Worm (Caenorhabditis elegans) whole organism, L4 larva: ENCODE data around the gene mex-6.

Source experiments
- F10B5.3 ChIP-seq: sonication (generic microtip); optimal IDR thresholded peaks from 2 replicates; lab custom pipeline; 2016; ENCODE audit warnings: mild to moderate bottlenecking, missing genetic modification characterization, missing compliant biosample characterization
- F26F4.8 ChIP-seq: fragments of 200-800 bp; sonication (Bioruptor generic); conservative IDR thresholded peaks from 2 replicates; pipeline ENCODE4 v1.3.6; 2022; ENCODE audit warnings: missing genetic modification characterization, missing compliant biosample characterization
- F37D6.2 ChIP-seq: sonication (generic microtip); optimal IDR thresholded peaks from 2 replicates; lab custom pipeline; 2016; ENCODE audit warnings: mild to moderate bottlenecking, missing genetic modification characterization, missing compliant biosample characterization
- F44E2.7 ChIP-seq: fragments of 200-800 bp; sonication (Bioruptor generic); IDR thresholded peaks from 2 replicates; pipeline ENCODE4 v2.1.2; 2022; ENCODE audit warnings: missing genetic modification characterization, missing compliant biosample characterization
- T20F7.1 ChIP-seq: fragments of 200-800 bp; sonication (Bioruptor generic); optimal IDR thresholded peaks from 2 replicates; lab custom pipeline; 2018; ENCODE audit warnings: mild to moderate bottlenecking, missing genetic modification characterization, missing compliant biosample characterization
- ZK546.5 ChIP-seq, 2 experiments: sonication (generic microtip); optimal IDR thresholded peaks; 2 replicates each; lab custom pipeline; 2017; ENCODE audit warnings: missing biosample characterization in 2 of 2, missing genetic modification characterization in 2 of 2
- aha-1 ChIP-seq: fragments of 150-350 bp; peaks from one replicate; lab custom pipeline; 2014; ENCODE audit warnings: missing biosample characterization, missing genetic modification characterization
- aly-2 ChIP-seq: sonication (generic microtip); optimal IDR thresholded peaks from 2 replicates; lab custom pipeline; 2018; ENCODE audit warnings: missing biosample characterization, missing genetic modification characterization
- ama-1 ChIP-seq: fragments of 150-350 bp; optimal IDR thresholded peaks from 2 replicates; lab custom pipeline; 2014; ENCODE audit warnings: inconsistent platforms, mixed read lengths
- ceh-20 ChIP-seq: fragments of 200-800 bp; sonication (Bioruptor generic); IDR thresholded peaks from 2 replicates; pipeline ENCODE4 v1.3.6; 2022; ENCODE audit warnings: missing genetic modification reagents, missing genetic modification characterization, missing compliant biosample characterization
- ceh-44 ChIP-seq: fragments of 200-800 bp; sonication (Bioruptor generic); IDR thresholded peaks from 2 replicates; pipeline ENCODE4 v1.3.6; 2022; ENCODE audit warnings: missing genetic modification reagents, missing genetic modification characterization, missing compliant biosample characterization
- ceh-62 ChIP-seq: sonication (generic microtip); optimal IDR thresholded peaks from 2 replicates; lab custom pipeline; 2017; ENCODE audit warnings: missing biosample characterization, missing genetic modification characterization
- cey-2 ChIP-seq: sonication (generic microtip); optimal IDR thresholded peaks from 3 replicates; lab custom pipeline; 2017; ENCODE audit warnings: missing genetic modification characterization, mild to moderate bottlenecking, missing compliant biosample characterization, antibody characterized with exemption, borderline replicate concordance; ENCODE audit not compliant: insufficient read depth
- ctbp-1 ChIP-seq: fragments of 200-800 bp; sonication (Bioruptor generic); IDR thresholded peaks from 2 replicates; pipeline ENCODE4 v1.3.6; 2022; ENCODE audit warnings: missing genetic modification reagents, missing genetic modification characterization, missing compliant biosample characterization
- duxl-1 ChIP-seq: sonication (generic microtip); optimal IDR thresholded peaks from 2 replicates; lab custom pipeline; 2016; ENCODE audit warnings: mild to moderate bottlenecking, missing genetic modification characterization, moderate library complexity, missing compliant biosample characterization; ENCODE audit not compliant: poor library complexity
- egl-27 ChIP-seq: sonication (generic microtip); optimal IDR thresholded peaks from 3 replicates; lab custom pipeline; 2017; ENCODE audit warnings: missing biosample characterization, missing genetic modification reagents, missing genetic modification characterization
- fos-1 ChIP-seq: fragments of 150-350 bp; optimal IDR thresholded peaks from 2 replicates; lab custom pipeline; 2014; ENCODE audit warnings: missing biosample characterization, missing genetic modification characterization
- hif-1 ChIP-seq, 2 experiments: sonication (generic microtip); optimal IDR thresholded peaks; 2 replicates each; lab custom pipeline; 2016 to 2017; ENCODE audit warnings: missing compliant biosample characterization in 2 of 2, missing genetic modification characterization in 2 of 2, missing genetic modification reagents in 2 of 2, missing genotype in 2 of 2, mild to moderate bottlenecking in 1 of 2
- hlh-11 ChIP-seq: fragments of 200-800 bp; sonication (Bioruptor generic); optimal IDR thresholded peaks from 2 replicates; lab custom pipeline; 2018; ENCODE audit warnings: mild to moderate bottlenecking, missing genetic modification characterization, missing compliant biosample characterization
- jun-1 ChIP-seq: fragments of 150-350 bp; optimal IDR thresholded peaks from 2 replicates; lab custom pipeline; 2014; ENCODE audit warnings: missing biosample characterization, missing genetic modification reagents, missing genetic modification characterization
- lir-3 ChIP-seq: sonication (generic microtip); optimal IDR thresholded peaks from 2 replicates; lab custom pipeline; 2016; ENCODE audit warnings: mild to moderate bottlenecking, missing genetic modification characterization, missing compliant biosample characterization
- lsy-2 ChIP-seq, 2 experiments: fragments of 150-350 bp in 1 of 2; sonication (generic microtip) in 1 of 2; optimal IDR thresholded peaks; 2 replicates each; lab custom pipeline; 2014 to 2017; ENCODE audit warnings: missing biosample characterization in 2 of 2, missing genetic modification characterization in 2 of 2
- madf-5 ChIP-seq, 2 experiments: fragments of 200-800 bp; sonication (Bioruptor generic); IDR thresholded peaks; 2 replicates each; pipeline ENCODE4 v1.3.6; 2022; ENCODE audit warnings: missing compliant biosample characterization in 2 of 2, missing genetic modification characterization in 2 of 2
- mdl-1 ChIP-seq, 2 experiments: fragments of 150-350 bp in 1 of 2; sonication (generic microtip) in 1 of 2; optimal IDR thresholded peaks; 2 replicates each; lab custom pipeline; 2014 to 2017; ENCODE audit warnings: missing biosample characterization in 2 of 2, missing genetic modification characterization in 2 of 2
- mxl-3 ChIP-seq: fragments of 200-800 bp; sonication (Bioruptor generic); optimal IDR thresholded peaks from 2 replicates; lab custom pipeline; 2018; ENCODE audit warnings: mild to moderate bottlenecking, missing genetic modification characterization, missing compliant biosample characterization
- nhr-10 ChIP-seq: fragments of 150-350 bp; optimal IDR thresholded peaks from 2 replicates; lab custom pipeline; 2014; ENCODE audit warnings: missing biosample characterization, missing genetic modification characterization
- nhr-237 ChIP-seq: sonication (generic microtip); optimal IDR thresholded peaks from 2 replicates; lab custom pipeline; 2017; ENCODE audit warnings: missing biosample characterization, missing genetic modification characterization
- nhr-25 ChIP-seq: sonication (generic microtip); optimal IDR thresholded peaks from 2 replicates; lab custom pipeline; 2017; ENCODE audit warnings: missing genetic modification characterization, mild to moderate bottlenecking, missing compliant biosample characterization, antibody characterized with exemption, moderate library complexity, borderline replicate concordance; ENCODE audit not compliant: insufficient read depth
- nhr-28 ChIP-seq: fragments of 150-350 bp; optimal IDR thresholded peaks from 2 replicates; lab custom pipeline; 2014; ENCODE audit warnings: missing biosample characterization, missing genetic modification characterization
- nhr-48 ChIP-seq: sonication (generic microtip); optimal IDR thresholded peaks from 2 replicates; lab custom pipeline; 2016; ENCODE audit warnings: mild to moderate bottlenecking, missing genetic modification characterization, missing compliant biosample characterization
- nhr-76 ChIP-seq: fragments of 150-350 bp; optimal IDR thresholded peaks from 2 replicates; lab custom pipeline; 2014; ENCODE audit warnings: missing biosample characterization, missing genetic modification characterization
- pha-4 ChIP-seq, 2 experiments: fragments of 150-350 bp in 1 of 2; fragments of 200-800 bp in 1 of 2; sonication (Bioruptor generic) in 1 of 2; IDR thresholded peaks in 1 of 2; optimal IDR thresholded peaks in 1 of 2; 2 replicates each; pipeline versions ENCODE4 v1.3.6 to Lab custom; 2014 to 2022; ENCODE audit warnings: missing genetic modification characterization in 2 of 2, missing genetic modification reagents in 2 of 2, missing biosample characterization in 1 of 2, missing compliant biosample characterization in 1 of 2
- saeg-2 ChIP-seq: fragments of 200-800 bp; sonication (Bioruptor generic); IDR thresholded peaks from 2 replicates; pipeline ENCODE4 v1.3.6; 2022; ENCODE audit warnings: missing genetic modification reagents, missing genetic modification characterization, missing compliant biosample characterization
- sdz-12 ChIP-seq: fragments of 200-800 bp; sonication (Bioruptor generic); optimal IDR thresholded peaks from 2 replicates; lab custom pipeline; 2018; ENCODE audit warnings: mild to moderate bottlenecking, missing genetic modification characterization, missing compliant biosample characterization
- skn-1 ChIP-seq: fragments of 150-350 bp; optimal IDR thresholded peaks from 2 replicates; lab custom pipeline; 2014; ENCODE audit warnings: missing biosample characterization, missing genetic modification characterization
- snpc-4 ChIP-seq: fragments of 150-350 bp; optimal IDR thresholded peaks from 2 replicates; lab custom pipeline; 2014; ENCODE audit warnings: missing biosample characterization, missing genetic modification characterization
- spr-1 ChIP-seq: sonication (generic microtip); optimal IDR thresholded peaks from 2 replicates; lab custom pipeline; 2016; ENCODE audit warnings: mild to moderate bottlenecking, missing genetic modification characterization, missing compliant biosample characterization
- spr-3 ChIP-seq: fragments of 200-800 bp; sonication (Bioruptor generic); optimal IDR thresholded peaks from 2 replicates; lab custom pipeline; 2018; ENCODE audit warnings: mild to moderate bottlenecking, missing genetic modification characterization, missing compliant biosample characterization
- unc-130 ChIP-seq: sonication (generic microtip); optimal IDR thresholded peaks from 2 replicates; lab custom pipeline; 2016; ENCODE audit warnings: missing genetic modification reagents, missing genetic modification characterization, missing compliant biosample characterization
- unc-62 ChIP-seq, 3 experiments: fragments of 150-350 bp in 1 of 3; sonication (generic microtip); optimal IDR thresholded peaks in 2 of 3; peaks in 1 of 3; 1 replicate in 1 of 3; 2 replicates in 2 of 3; lab custom pipeline; 2014 to 2017; ENCODE audit warnings: missing biosample characterization in 3 of 3, missing genetic modification characterization in 3 of 3, missing genetic modification reagents in 3 of 3, missing genotype in 1 of 3
- vab-7 ChIP-seq: fragments of 200-800 bp; sonication (Bioruptor generic); IDR thresholded peaks from 2 replicates; pipeline ENCODE4 v1.3.6; 2022; ENCODE audit warnings: missing genetic modification reagents, missing genetic modification characterization, missing compliant biosample characterization
- zfp-2 ChIP-seq: sonication (generic microtip); optimal IDR thresholded peaks from 2 replicates; lab custom pipeline; 2016; ENCODE audit warnings: mild to moderate bottlenecking, missing genetic modification characterization, missing compliant biosample characterization
- zfp-3 ChIP-seq: fragments of 200-800 bp; sonication (Bioruptor generic); conservative IDR thresholded peaks from 2 replicates; pipeline ENCODE4 v1.3.6; 2022; ENCODE audit warnings: missing genetic modification reagents, missing genetic modification characterization, missing compliant biosample characterization
- ztf-7 ChIP-seq: fragments of 150-350 bp; optimal IDR thresholded peaks from 2 replicates; lab custom pipeline; 2014; ENCODE audit warnings: missing biosample characterization, missing genetic modification characterization

The mex-6 gene

ce11 chrII:9483342-9483741 is 40.6 kb upstream of the mex-6 start (continued):
- no peak for TF ChIP-seq sdz-12 (GFP tag; lab: Kevin White, UChicago)

DNA sequence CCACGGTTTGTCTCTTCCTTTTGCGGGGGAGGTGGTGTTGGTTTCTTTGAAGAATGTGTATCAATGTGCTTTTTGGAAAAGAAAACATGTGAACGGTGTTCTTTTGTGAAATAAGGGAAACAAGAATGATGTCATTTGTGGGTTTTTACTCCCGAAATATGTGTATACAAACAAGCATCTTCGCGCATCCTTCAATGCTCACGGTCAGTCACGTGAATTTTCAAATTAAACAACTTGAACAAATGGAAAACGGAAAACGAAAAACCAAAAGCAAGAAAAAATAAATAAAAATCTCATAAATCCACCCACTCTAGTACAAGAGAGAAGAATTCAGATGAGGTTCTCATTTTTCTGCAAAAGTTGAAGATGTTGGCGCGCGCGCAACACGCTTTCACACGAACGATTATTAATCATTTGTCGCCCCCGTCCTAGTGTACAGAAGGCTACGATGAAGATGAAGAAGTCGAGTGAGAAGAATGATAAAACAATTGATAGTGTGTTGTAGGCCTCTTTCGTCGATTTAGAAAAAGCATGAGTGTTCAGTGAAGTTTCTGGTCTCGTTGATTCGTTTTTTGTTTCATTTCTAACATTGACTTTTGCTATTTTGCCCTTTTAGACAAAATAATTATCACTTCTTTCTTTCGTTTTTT is 38.8 kb upstream of the mex-6 start:
- no peak for TF ChIP-seq lir-3
- TF ChIP-seq mxl-3 (GFP tag; lab: Kevin White, UChicago), result peak; percentile 88
- peak in 1 of 2 experiments; percentile 37 for TF ChIP-seq mdl-1 (tag; optimal IDR thresholded peaks at IDR 0.05; lab: Kevin White, UChicago)
- peak; percentile 19 for TF ChIP-seq hlh-11 (tag; lab: Kevin White, UChicago)
- no peak for TF ChIP-seq pha-4 (GFP tag; IDR thresholded peaks at IDR 0.05; lab: Robert Waterston, UW)
- TF ChIP-seq pha-4 (tag; optimal IDR thresholded peaks at IDR 0.05; lab: Kevin White, UChicago), result peak; percentile 38
- TF ChIP-seq ctbp-1 (GFP tag; lab: Robert Waterston, UW), result no peak
- TF ChIP-seq aha-1, result peak; percentile 90
- TF ChIP-seq skn-1 (tag; lab: Kevin White, UChicago), result no peak
- peak in 1 of 2 experiments; percentile 9 for TF ChIP-seq unc-62 (GFP tag; optimal IDR thresholded peaks at IDR 0.05 in 1 of 2; lab: Kevin White, UChicago)
- no peak for TF ChIP-seq unc-62 (tag; optimal IDR thresholded peaks at IDR 0.05; lab: Kevin White, UChicago)
- TF ChIP-seq nhr-28, result peak; percentile 75

DNA sequence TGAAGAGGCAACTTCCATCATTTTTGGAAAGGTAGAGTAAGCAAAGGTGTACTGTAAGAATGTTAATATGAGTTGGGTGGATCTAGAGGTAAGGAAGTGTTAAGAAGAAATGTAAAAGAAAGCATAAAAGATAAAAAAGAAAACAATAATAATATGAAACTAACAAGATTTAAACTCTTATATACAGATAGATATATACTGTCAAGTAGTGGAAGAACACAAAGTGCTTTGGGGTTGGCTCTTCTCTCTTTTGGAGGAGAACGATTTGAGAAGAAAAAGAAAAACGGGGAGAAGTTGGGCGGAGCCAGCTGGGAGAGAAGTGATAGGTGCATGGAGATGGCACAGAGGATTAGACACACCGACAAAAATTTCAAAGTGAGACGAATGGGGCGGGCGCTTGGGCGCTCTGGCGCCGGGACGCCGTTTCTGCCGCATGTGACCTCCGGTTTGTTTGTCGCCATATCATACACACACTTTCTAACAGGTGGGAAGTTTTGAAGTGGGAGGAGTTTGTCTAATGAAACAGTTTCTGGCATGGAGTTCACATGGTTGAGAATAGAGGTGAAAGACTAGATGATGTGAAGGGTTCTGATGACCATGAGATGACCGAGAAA is 36.5 kb upstream of the mex-6 start, which contains the start of gene T19H5.4:
TSS of gene T19H5.4 (minus strand) at position 51 of the 614 bp plus-strand sequence.
- TF ChIP-seq nhr-76 (no peak), aly-2 (tag; lab: Kevin White, UChicago) (no peak), mdl-1 (tag; optimal IDR thresholded peaks at IDR 0.05; lab: Kevin White, UChicago) (peak in 1 of 2 experiments; percentile 78), duxl-1 (tag; lab: Kevin White, UChicago) (peak; percentile 24), nhr-48 (tag; lab: Kevin White, UChicago) (peak; percentile 76), ztf-7 (tag; lab: Kevin White, UChicago) (no peak), fos-1 (tag; lab: Kevin White, UChicago) (no peak), unc-130 (no peak), T20F7.1 (GFP tag; lab: Kevin White, UChicago) (no peak), ama-1 (lab: Kevin White, UChicago) (no peak), unc-62 (GFP tag; optimal IDR thresholded peaks at IDR 0.05 in 1 of 2; lab: Kevin White, UChicago) (peak in 1 of 2 experiments; percentile 74), unc-62 (tag; optimal IDR thresholded peaks at IDR 0.05; lab: Kevin White, UChicago) (no peak), hif-1 (tag; optimal IDR thresholded peaks at IDR 0.05; lab: Kevin White, UChicago) (peak in 1 of 2 experiments; percentile 64), snpc-4 (tag; lab: Kevin White, UChicago) (no peak), cey-2 (tag; lab: Kevin White, UChicago) (no peak), F37D6.2 (tag; lab: Kevin White, UChicago) (no peak), saeg-2 (GFP tag; lab: Robert Waterston, UW) (0 out of 2 replicates have a peak, but pooled peaks have one; percentile 32), ZK546.5 (tag; optimal IDR thresholded peaks at IDR 0.05; lab: Kevin White, UChicago) (no peak), ceh-62 (tag; lab: Kevin White, UChicago) (no peak), F44E2.7 (GFP tag; lab: Robert Waterston, UW) (no peak), nhr-28 (peak; percentile 78), zfp-3 (peak; percentile 44; the same call in 1 of the 2 replicates), nhr-25 (tag; lab: Kevin White, UChicago) (no peak), sdz-12 (GFP tag; lab: Kevin White, UChicago) (no peak), madf-5 (GFP tag; IDR thresholded peaks at IDR 0.05; lab: Robert Waterston, UW) (no peak), spr-3 (no peak), jun-1 (tag; lab: Kevin White, UChicago) (no peak), lsy-2 (tag; optimal IDR thresholded peaks at IDR 0.05; lab: Kevin White, UChicago) (peak in 1 of 2 experiments; percentile 3), egl-27 (tag; lab: Kevin White, UChicago) (no peak), ceh-20 (GFP tag; lab: Robert Waterston, UW) (peak; percentile 65; the same call in 1 of the 2 replicates), vab-7 (GFP tag; lab: Robert Waterston, UW) (0 out of 2 replicates have a peak, but pooled peaks have one; percentile 37), nhr-10 (tag; lab: Kevin White, UChicago) (no peak), F10B5.3 (tag; lab: Kevin White, UChicago) (no peak), zfp-2 (tag; lab: Kevin White, UChicago) (no peak), spr-1 (tag; lab: Kevin White, UChicago) (no peak), ceh-44 (GFP tag; lab: Robert Waterston, UW) (no peak), F26F4.8 (no peak), nhr-237 (no peak)
